Fruit fly (Drosophila melanogaster) whole organism, wandering third instar larva: ENCODE measurements around the gene CG8475.

Experiments used
- Abd-B ChIP-seq: fragments of >200 bp; optimal IDR thresholded peaks from 2 replicates; lab custom pipeline; 2017; ENCODE audit warnings: missing biosample characterization, missing genetic modification characterization
- CG32264 ChIP-seq: fragments of 200-800 bp; sonication (Bioruptor generic); optimal IDR thresholded peaks from 2 replicates; lab custom pipeline; 2016; ENCODE audit warnings: missing biosample characterization, missing genetic modification characterization
- CG9705 ChIP-seq: fragments of 200-800 bp; sonication (Bioruptor generic); optimal IDR thresholded peaks from 2 replicates; lab custom pipeline; 2018; ENCODE audit warnings: missing biosample characterization, mild to moderate bottlenecking, missing genetic modification characterization
- CrebA ChIP-seq: fragments of 200-800 bp; sonication (Bioruptor generic); optimal IDR thresholded peaks from 2 replicates; lab custom pipeline; 2016; ENCODE audit warnings: missing biosample characterization, mild to moderate bottlenecking, missing genetic modification characterization, borderline replicate concordance
- Dfd ChIP-seq: fragments of >200 bp; optimal IDR thresholded peaks from 2 replicates; lab custom pipeline; 2017; ENCODE audit warnings: missing biosample characterization, missing genetic modification characterization
- Dif ChIP-seq: fragments of 200-275, 200-300 bp; sonication (Bioruptor generic); optimal IDR thresholded peaks from 2 replicates; lab custom pipeline; 2018; ENCODE audit warnings: missing biosample characterization, missing genetic modification characterization; ENCODE audit not compliant: partially characterized antibody
- GATAd ChIP-seq: sonication (Bioruptor generic); optimal IDR thresholded peaks from 2 replicates; lab custom pipeline; 2016; ENCODE audit warnings: missing biosample characterization, missing genetic modification characterization
- HLH106 ChIP-seq: fragments of 200-800 bp; optimal IDR thresholded peaks from 3 replicates; lab custom pipeline; 2019; ENCODE audit warnings: missing biosample characterization, mild to moderate bottlenecking, missing genetic modification characterization, moderate library complexity
- Hnf4 ChIP-seq: fragments of 200-800 bp; sonication (Bioruptor generic); optimal IDR thresholded peaks from 2 replicates; lab custom pipeline; 2016; ENCODE audit warnings: missing biosample characterization, mild to moderate bottlenecking, missing genetic modification characterization
- Hr78 ChIP-seq: fragments of >200 bp; optimal IDR thresholded peaks from 2 replicates; lab custom pipeline; 2017; ENCODE audit warnings: missing biosample characterization, missing genetic modification characterization
- Hr83 ChIP-seq: fragments of 200-300 bp; sonication (Bioruptor generic); optimal IDR thresholded peaks from 2 replicates; lab custom pipeline; 2016; ENCODE audit warnings: missing biosample characterization, mild to moderate bottlenecking, missing genetic modification characterization, moderate library complexity; ENCODE audit not compliant: poor library complexity, severe bottlenecking
- Jra ChIP-seq: sonication (Bioruptor generic); optimal IDR thresholded peaks from 2 replicates; lab custom pipeline; 2016; ENCODE audit warnings: missing biosample characterization, missing genetic modification characterization
- Mio ChIP-seq: sonication (Bioruptor generic); optimal IDR thresholded peaks from 2 replicates; lab custom pipeline; 2016; ENCODE audit warnings: missing biosample characterization, missing genetic modification characterization
- Myc ChIP-seq: fragments of >200 bp; optimal IDR thresholded peaks from 2 replicates; lab custom pipeline; 2017
- N ChIP-seq: fragments of >200 bp; optimal IDR thresholded peaks from 2 replicates; lab custom pipeline; 2018; ENCODE audit warnings: missing biosample characterization, missing external identifiers, missing genetic modification characterization
- OdsH ChIP-seq: fragments of 200-800 bp; sonication (Bioruptor generic); optimal IDR thresholded peaks from 2 replicates; lab custom pipeline; 2016; ENCODE audit warnings: missing biosample characterization, mild to moderate bottlenecking, missing genetic modification characterization
- Rel ChIP-seq, 2 experiments: fragments of 200-800 bp; sonication (Bioruptor generic) in 1 of 2; optimal IDR thresholded peaks; 2 replicates in 1 of 2; 3 replicates in 1 of 2; lab custom pipeline; 2016 to 2019; ENCODE audit warnings: mild to moderate bottlenecking in 2 of 2, missing biosample characterization in 2 of 2, missing genetic modification characterization in 2 of 2, moderate library complexity in 1 of 2
- Sp1 ChIP-seq: fragments of 200-800 bp; sonication (Bioruptor generic); optimal IDR thresholded peaks from 3 replicates; lab custom pipeline; 2019; ENCODE audit warnings: missing biosample characterization, mild to moderate bottlenecking, missing genetic modification characterization, moderate library complexity
- Vsx2 ChIP-seq: fragments of 200-300, 225-300 bp; sonication (Bioruptor generic); optimal IDR thresholded peaks from 2 replicates; lab custom pipeline; 2018; ENCODE audit warnings: missing biosample characterization, missing genetic modification characterization; ENCODE audit not compliant: partially characterized antibody
- br ChIP-seq: fragments of 200-800 bp; sonication (Bioruptor generic); optimal IDR thresholded peaks from 2 replicates; lab custom pipeline; 2016; ENCODE audit warnings: missing biosample characterization, missing genetic modification characterization
- brk ChIP-seq: fragments of 200-800 bp; sonication (Bioruptor generic); optimal IDR thresholded peaks from 2 replicates; lab custom pipeline; 2016; ENCODE audit warnings: missing biosample characterization, mild to moderate bottlenecking, missing genetic modification characterization
- dl ChIP-seq, 2 experiments: fragments of 175-275, 200-275 bp in 1 of 2; fragments of 200-275 bp in 1 of 2; sonication (Bioruptor generic); optimal IDR thresholded peaks; lab custom pipeline; 2018; ENCODE audit warnings: mild to moderate bottlenecking in 2 of 2, missing biosample characterization in 2 of 2, missing genetic modification characterization in 2 of 2, moderate library complexity in 2 of 2; ENCODE audit not compliant: partially characterized antibody in 2 of 2, insufficient read depth in 1 of 2
- dmrt93B ChIP-seq: fragments of 200-800 bp; sonication (Bioruptor generic); optimal IDR thresholded peaks from 2 replicates; lab custom pipeline; 2018; ENCODE audit warnings: missing biosample characterization, mild to moderate bottlenecking, missing genetic modification characterization
- dsf ChIP-seq: sonication (Bioruptor generic); optimal IDR thresholded peaks from 2 replicates; lab custom pipeline; 2016; ENCODE audit warnings: missing biosample characterization, missing genetic modification characterization, borderline replicate concordance
- ey ChIP-seq: fragments of 200-800 bp; sonication (Bioruptor generic); optimal IDR thresholded peaks from 2 replicates; lab custom pipeline; 2016; ENCODE audit warnings: missing biosample characterization, missing genetic modification characterization
- foxo ChIP-seq, 2 experiments: fragments of 200-800 bp; sonication (Bioruptor generic); optimal IDR thresholded peaks; 2 replicates in 1 of 2; 3 replicates in 1 of 2; lab custom pipeline; 2016 to 2017; ENCODE audit warnings: missing biosample characterization in 2 of 2, missing genetic modification characterization in 2 of 2
- fru ChIP-seq: fragments of 200-800 bp; sonication (Bioruptor generic); optimal IDR thresholded peaks from 3 replicates; lab custom pipeline; 2016; ENCODE audit warnings: missing biosample characterization, mild to moderate bottlenecking, missing genetic modification characterization
- h ChIP-seq: fragments of 200-800 bp; sonication (Bioruptor generic); optimal IDR thresholded peaks from 3 replicates; lab custom pipeline; 2016; ENCODE audit warnings: missing biosample characterization, mild to moderate bottlenecking, missing genetic modification characterization
- jim ChIP-seq: fragments of 175-275, 200-325 bp; sonication (Bioruptor generic); optimal IDR thresholded peaks from 2 replicates; lab custom pipeline; 2016; ENCODE audit warnings: missing biosample characterization, mild to moderate bottlenecking, missing genetic modification characterization
- lola ChIP-seq: fragments of >200 bp; optimal IDR thresholded peaks from 2 replicates; lab custom pipeline; 2017; ENCODE audit warnings: missing biosample characterization, missing genetic modification characterization
- pan ChIP-seq: fragments of >200 bp; optimal IDR thresholded peaks from 2 replicates; lab custom pipeline; 2017
- psq ChIP-seq: fragments of 200-800 bp; sonication (Bioruptor generic); optimal IDR thresholded peaks from 3 replicates; lab custom pipeline; 2017; ENCODE audit warnings: missing biosample characterization, mild to moderate bottlenecking, missing genetic modification characterization, moderate library complexity
- rgr ChIP-seq: fragments of 200-800 bp; sonication (Bioruptor generic); optimal IDR thresholded peaks from 3 replicates; lab custom pipeline; 2016; ENCODE audit warnings: missing biosample characterization, mild to moderate bottlenecking, missing genetic modification characterization
- sage ChIP-seq: fragments of 200-800 bp; sonication (Bioruptor generic); optimal IDR thresholded peaks from 2 replicates; lab custom pipeline; 2016; ENCODE audit warnings: missing biosample characterization, mild to moderate bottlenecking, missing genetic modification characterization
- sv ChIP-seq: fragments of 200-800 bp; sonication (Bioruptor generic); optimal IDR thresholded peaks from 3 replicates; lab custom pipeline; 2016; ENCODE audit warnings: missing biosample characterization, missing genetic modification characterization
- tai ChIP-seq: sonication (Bioruptor generic); optimal IDR thresholded peaks from 2 replicates; lab custom pipeline; 2016; ENCODE audit warnings: missing biosample characterization, missing genetic modification characterization
- usp ChIP-seq: fragments of >200 bp; optimal IDR thresholded peaks from 2 replicates; lab custom pipeline; 2017; ENCODE audit warnings: missing biosample characterization, missing genetic modification characterization
- woc ChIP-seq: sonication (Bioruptor generic); optimal IDR thresholded peaks from 2 replicates; lab custom pipeline; 2016; ENCODE audit warnings: missing biosample characterization, mild to moderate bottlenecking, missing genetic modification characterization

Gene CG8475

DNA sequence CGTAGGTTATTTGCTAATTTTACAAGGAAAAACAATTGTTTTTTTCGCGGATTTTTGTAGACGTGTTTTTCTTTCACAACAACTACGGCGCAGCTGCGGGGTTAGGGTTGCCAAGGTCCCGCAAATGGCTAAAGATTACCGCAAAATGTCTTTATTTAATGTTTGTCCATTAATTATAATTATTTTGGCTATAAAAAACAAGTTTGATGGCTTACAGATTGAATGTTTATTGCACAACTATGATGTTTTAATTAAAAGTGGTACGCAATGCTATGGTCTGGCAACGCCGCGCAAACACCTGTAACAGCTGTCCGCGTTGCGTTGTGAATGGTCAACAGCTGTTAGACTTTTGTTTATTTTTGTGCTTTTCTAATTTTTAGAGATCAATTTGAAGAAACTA is 40.0 kb downstream of the CG8475 start:
- TF ChIP-seq sage (GFP tag; lab: Kevin White, UChicago) (no peak), usp (GFP tag; lab: Kevin White, UChicago) (no peak), Dif (GFP tag; lab: Kevin White, UChicago) (no peak), CrebA (GFP tag; lab: Kevin White, UChicago) (no peak), dl (GFP tag; optimal IDR thresholded peaks at IDR 0.05; lab: Kevin White, UChicago; ENCODE audit: insufficient read depth in 1 of 2, partially characterized antibody in 2 of 2) (no peak), Sp1 (peak; percentile 52), GATAd (GFP tag; lab: Kevin White, UChicago) (peak; percentile 20), foxo (GFP tag; optimal IDR thresholded peaks at IDR 0.05; lab: Kevin White, UChicago) (peak; percentile 7 to 78), ey (GFP tag; lab: Kevin White, UChicago) (peak; percentile 71), HLH106 (tag; lab: Kevin White, UChicago) (peak; percentile 74), Myc (lab: Kevin White, UChicago) (no peak), Rel (GFP tag; optimal IDR thresholded peaks at IDR 0.05; lab: Kevin White, UChicago) (no peak), Rel (tag; optimal IDR thresholded peaks at IDR 0.05; lab: Kevin White, UChicago) (peak; percentile 83), Hr83 (no peak), Hr78 (no peak), Vsx2 (GFP tag; lab: Kevin White, UChicago) (no peak), br (GFP tag; lab: Kevin White, UChicago) (peak; percentile 76), dsf (no peak), brk (GFP tag; lab: Kevin White, UChicago) (peak; percentile 57), lola (GFP tag; lab: Kevin White, UChicago) (no peak), Abd-B (GFP tag; lab: Kevin White, UChicago) (no peak), Mio (GFP tag; lab: Kevin White, UChicago) (no peak), CG32264 (GFP tag; lab: Kevin White, UChicago) (no peak), N (GFP tag; lab: Kevin White, UChicago) (no peak), tai (GFP tag; lab: Kevin White, UChicago) (peak; percentile 68), OdsH (peak; percentile 38), psq (GFP tag; lab: Kevin White, UChicago) (peak; percentile 47), CG9705 (GFP tag; lab: Kevin White, UChicago) (peak; percentile 41), rgr (GFP tag; lab: Kevin White, UChicago) (peak; percentile 78), Hnf4 (GFP tag; lab: Kevin White, UChicago) (peak; percentile 79), jim (GFP tag; lab: Kevin White, UChicago) (no peak), dmrt93B (GFP tag; lab: Kevin White, UChicago) (no peak), fru (peak; percentile 61), Dfd (GFP tag; lab: Kevin White, UChicago) (no peak), woc (GFP tag; lab: Kevin White, UChicago) (peak; percentile 40), sv (peak; percentile 66), pan (no peak), Jra (GFP tag; lab: Kevin White, UChicago) (peak; percentile 35), h (peak; percentile 82)

DNA sequence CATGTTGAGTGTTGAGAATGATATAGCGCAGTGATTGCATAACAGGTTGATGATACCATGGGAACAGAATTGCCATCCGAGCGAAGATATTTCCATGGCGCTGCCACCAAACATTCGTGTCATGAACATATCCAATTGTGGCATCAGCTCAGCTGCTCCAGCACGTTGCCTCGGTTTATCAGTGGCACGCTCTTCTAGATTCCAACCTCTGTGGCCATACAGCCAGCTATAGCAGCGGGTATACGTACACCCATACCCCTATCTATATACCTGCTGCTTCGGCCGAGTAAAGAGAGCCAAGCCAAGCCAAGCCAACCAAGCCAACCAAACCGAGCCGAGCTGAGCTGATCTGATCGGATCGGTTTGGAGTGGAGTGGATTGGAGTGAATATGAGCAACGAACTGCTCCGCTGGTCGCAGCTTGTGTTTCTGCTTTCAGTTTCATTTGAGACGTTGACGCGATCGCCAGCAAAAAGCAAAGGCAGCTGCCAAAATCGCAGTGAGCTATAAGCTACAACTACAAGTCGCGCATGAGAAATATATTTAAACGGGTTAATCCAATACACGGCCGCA is 48.1 kb downstream of the CG8475 start:
- no peak for TF ChIP-seq sage (GFP tag; lab: Kevin White, UChicago)
- no peak for TF ChIP-seq N (GFP tag; lab: Kevin White, UChicago)
- peak; percentile 6 for TF ChIP-seq Sp1
- TF ChIP-seq dmrt93B (GFP tag; lab: Kevin White, UChicago) = no peak
- TF ChIP-seq GATAd (GFP tag; lab: Kevin White, UChicago) = no peak
- TF ChIP-seq rgr (GFP tag; lab: Kevin White, UChicago) = peak; percentile 26
- no peak for TF ChIP-seq CrebA (GFP tag; lab: Kevin White, UChicago)
- TF ChIP-seq Myc (lab: Kevin White, UChicago) = no peak
- TF ChIP-seq h = peak; percentile 5
